Worm (Caenorhabditis elegans) whole organism, late embryonic: ENCODE data around the gene Y68A4A.13.

Experiments
- pax-1 ChIP-seq: fragments of 150-350 bp; optimal IDR thresholded peaks from 2 replicates; lab custom pipeline; 2014; ENCODE audit warnings: missing biosample characterization, missing genetic modification characterization
- tbx-2 ChIP-seq: sonication (generic microtip); optimal IDR thresholded peaks from 2 replicates; lab custom pipeline; 2016; ENCODE audit warnings: missing genetic modification characterization, missing compliant biosample characterization

DNA sequence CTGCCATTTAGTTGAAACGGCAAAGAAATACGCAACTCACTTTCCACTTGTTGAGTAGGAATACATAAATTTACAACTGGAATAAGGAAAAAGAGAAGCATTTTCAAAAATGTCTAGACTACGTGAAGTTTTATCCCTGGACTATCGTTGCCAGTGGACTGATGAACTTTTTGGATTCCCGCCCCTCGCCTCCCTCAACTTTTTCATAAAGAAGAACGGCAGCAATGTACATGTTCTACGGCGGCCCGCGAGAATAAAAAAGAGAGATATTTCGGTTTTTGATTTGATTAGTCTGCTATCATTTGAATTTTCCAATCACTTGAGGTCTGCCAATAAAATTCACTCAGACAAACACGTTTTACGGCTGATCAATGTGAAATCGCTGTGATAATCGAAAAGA is 41.0 kb upstream of the Y68A4A.13 start, which contains the start of gene clec-243:
- TF ChIP-seq tbx-2 (tag; lab: Kevin White, UChicago) (no peak), pax-1 (tag; lab: Kevin White, UChicago) (no peak)
